Fruit fly (Drosophila melanogaster): ENCODE measurements around the gene Sfp24F.
A peak's percentile ranks its signal among the peaks of the same experiment; 100 is the strongest.

The Sfp24F gene

dm6 chr2L:4459543-4459942 lies 17.7 kb upstream of the Sfp24F start, which contains the start of the genes mRpL27 and CG15435 (continued):
- no peak for TF ChIP-seq CG10654 (GFP tag; optimal IDR thresholded peaks at IDR 0.05)
- TF ChIP-seq CG2875 (GFP tag; optimal IDR thresholded peaks at IDR 0.05) = no peak
- TF ChIP-seq luna (GFP tag; optimal IDR thresholded peaks at IDR 0.05) = no peak
- peak; percentile 67 for TF ChIP-seq CG3847 (GFP tag; IDR thresholded peaks at IDR 0.05)
- no peak for TF ChIP-seq CG6689 (GFP tag; IDR thresholded peaks at IDR 0.05)
- no peak for TF ChIP-seq CG6813 (GFP tag; optimal IDR thresholded peaks at IDR 0.05)
- no peak for TF ChIP-seq CG17186 (GFP tag; optimal IDR thresholded peaks at IDR 0.05)
- TF ChIP-seq slbo (GFP tag; IDR thresholded peaks at IDR 0.05) = peak; percentile 55; the same call in 1 of the 2 replicates
- TF ChIP-seq jing (GFP tag; optimal IDR thresholded peaks at IDR 0.05) = no peak
- TF ChIP-seq Hmr (GFP tag; optimal IDR thresholded peaks at IDR 0.05) = peak; percentile 44
- no peak for TF ChIP-seq br (optimal IDR thresholded peaks at IDR 0.05)
- no peak for TF ChIP-seq Kr (GFP tag; optimal IDR thresholded peaks at IDR 0.05)
- no peak for TF ChIP-seq NC2β (GFP tag; optimal IDR thresholded peaks at IDR 0.05)
- TF ChIP-seq ttk (GFP tag; IDR thresholded peaks at IDR 0.05) = no peak
- peak; percentile 83 for TF ChIP-seq stwl (tag; optimal IDR thresholded peaks at IDR 0.05)
- peak; percentile 98 for TF ChIP-seq CG18476 (GFP tag; optimal IDR thresholded peaks at IDR 0.05)
- peak in 1 of 2 experiments; percentile 10 for TF ChIP-seq dpn (GFP tag; optimal IDR thresholded peaks at IDR 0.05)
- no peak for TF ChIP-seq gem (tag; optimal IDR thresholded peaks at IDR 0.05)
- TF ChIP-seq Meics (GFP tag; optimal IDR thresholded peaks at IDR 0.05) = no peak
- TF ChIP-seq jigr1 (GFP tag; IDR thresholded peaks at IDR 0.05) = no peak
- no peak for TF ChIP-seq fd102C (GFP tag; optimal IDR thresholded peaks at IDR 0.05)
- TF ChIP-seq wor (GFP tag; IDR thresholded peaks at IDR 0.05) = no peak
- peak in 1 of 2 experiments; percentile 95 for TF ChIP-seq Pdp1 (GFP tag; optimal IDR thresholded peaks at IDR 0.05)
- TF ChIP-seq pum (GFP tag; optimal IDR thresholded peaks at IDR 0.05) = no peak
- peak; percentile 79 for TF ChIP-seq Med (GFP tag)
- no peak for TF ChIP-seq CG11085 (GFP tag; IDR thresholded peaks at IDR 0.05)
- TF ChIP-seq CG4282 (GFP tag; optimal IDR thresholded peaks at IDR 0.05) = no peak
- TF ChIP-seq crol (GFP tag; IDR thresholded peaks at IDR 0.05) = no peak
- peak; percentile 37 for TF ChIP-seq CG1603 (tag; optimal IDR thresholded peaks at IDR 0.05)
- TF ChIP-seq prd (optimal IDR thresholded peaks at IDR 0.05) = no peak
- TF ChIP-seq prd (GFP tag; IDR thresholded peaks at IDR 0.05) = peak; percentile 28; the same call in 1 of the 3 replicates
- TF ChIP-seq sim (GFP tag; IDR thresholded peaks at IDR 0.05) = no peak
- no peak for TF ChIP-seq Side (GFP tag; optimal IDR thresholded peaks at IDR 0.05)
- TF ChIP-seq CG30403 (GFP tag; optimal IDR thresholded peaks at IDR 0.05) = peak; percentile 54
- TF ChIP-seq Adf1 (GFP tag; IDR thresholded peaks at IDR 0.05) = no peak
- TF ChIP-seq Ravus (GFP tag; IDR thresholded peaks at IDR 0.05) = no peak
- peak; percentile 42 for TF ChIP-seq Hr3 (GFP tag; optimal IDR thresholded peaks at IDR 0.05)
- TF ChIP-seq Ets65A (GFP tag) = peak; percentile 86
- TF ChIP-seq CG7786 (GFP tag; optimal IDR thresholded peaks at IDR 0.05) = no peak
- no peak for TF ChIP-seq grn (GFP tag; optimal IDR thresholded peaks at IDR 0.05)
- peak; percentile 30 for TF ChIP-seq Dip3 (GFP tag; optimal IDR thresholded peaks at IDR 0.05)
- peak; percentile 29 for TF ChIP-seq gsb-n (tag; optimal IDR thresholded peaks at IDR 0.05)
- TF ChIP-seq Sry-δ (GFP tag; optimal IDR thresholded peaks at IDR 0.05) = no peak
- TF ChIP-seq gsb (GFP tag; IDR thresholded peaks at IDR 0.05) = no peak
- no peak for TF ChIP-seq slp2 (GFP tag; optimal IDR thresholded peaks at IDR 0.05)
- TF ChIP-seq HmgZ (tag; optimal IDR thresholded peaks at IDR 0.05) = peak; percentile 81
- TF ChIP-seq yki (optimal IDR thresholded peaks at IDR 0.05) = no peak
- TF ChIP-seq exex (tag; optimal IDR thresholded peaks at IDR 0.05) = no peak
- no peak for TF ChIP-seq CG17359 (tag; optimal IDR thresholded peaks at IDR 0.05)
- TF ChIP-seq Trl (optimal IDR thresholded peaks at IDR 0.05) = no peak
- no peak for TF ChIP-seq Trl (GFP tag; optimal IDR thresholded peaks at IDR 0.05)
- TF ChIP-seq Sox100B (GFP tag; optimal IDR thresholded peaks at IDR 0.05) = no peak
- no peak for TF ChIP-seq slou (GFP tag; optimal IDR thresholded peaks at IDR 0.05)
- no peak for TF ChIP-seq CG16779 (GFP tag; IDR thresholded peaks at IDR 0.05)

All from whole organism, embryonic.